Worm (Caenorhabditis elegans) whole organism, late embryonic: ENCODE results near the gene F13H8.6.

Experiments used
- K02D7.2 ChIP-seq: sonication (generic microtip); optimal IDR thresholded peaks from 2 replicates; lab custom pipeline; 2017; ENCODE audit warnings: mild to moderate bottlenecking, missing genetic modification characterization, missing compliant biosample characterization
- ahr-1 ChIP-seq: sonication (generic microtip); optimal IDR thresholded peaks from 2 replicates; lab custom pipeline; 2016; ENCODE audit warnings: missing genetic modification characterization, missing compliant biosample characterization
- ama-1 ChIP-seq: fragments of 150-350 bp; optimal IDR thresholded peaks from 2 replicates; lab custom pipeline; 2014
- ceh-30 ChIP-seq: fragments of 150-350 bp; optimal IDR thresholded peaks from 2 replicates; lab custom pipeline; 2014; ENCODE audit warnings: missing biosample characterization, missing genetic modification characterization
- ceh-9 ChIP-seq: sonication (generic microtip); optimal IDR thresholded peaks from 2 replicates; lab custom pipeline; 2016; ENCODE audit warnings: mild to moderate bottlenecking, missing genetic modification characterization, inconsistent platforms, missing compliant biosample characterization
- elt-2 ChIP-seq: sonication (generic microtip); optimal IDR thresholded peaks from 2 replicates; lab custom pipeline; 2016; ENCODE audit warnings: missing genetic modification reagents, missing genetic modification characterization, missing compliant biosample characterization
- fkh-10 ChIP-seq: fragments of 150-350 bp; optimal IDR thresholded peaks from 2 replicates; lab custom pipeline; 2014; ENCODE audit warnings: missing biosample characterization, missing genetic modification reagents, missing genetic modification characterization
- nhr-11 ChIP-seq: fragments of 150-350 bp; optimal IDR thresholded peaks from 2 replicates; lab custom pipeline; 2014; ENCODE audit warnings: missing biosample characterization, missing genetic modification characterization
- pha-2 ChIP-seq: sonication (generic microtip); optimal IDR thresholded peaks from 2 replicates; lab custom pipeline; 2017; ENCODE audit warnings: mild to moderate bottlenecking, missing genetic modification characterization, missing compliant biosample characterization
- pqm-1 ChIP-seq: sonication (generic microtip); optimal IDR thresholded peaks from 2 replicates; lab custom pipeline; 2016; ENCODE audit warnings: missing genetic modification characterization, missing compliant biosample characterization
- rnt-1 ChIP-seq: sonication (generic microtip); optimal IDR thresholded peaks from 2 replicates; lab custom pipeline; 2016; ENCODE audit warnings: missing genetic modification characterization, missing compliant biosample characterization
- sdc-2 ChIP-seq: sonication (generic microtip); optimal IDR thresholded peaks from 2 replicates; lab custom pipeline; 2016; ENCODE audit warnings: missing genotype, missing genetic modification characterization, missing compliant biosample characterization
- sox-4 ChIP-seq: sonication (generic microtip); optimal IDR thresholded peaks from 2 replicates; lab custom pipeline; 2017; ENCODE audit warnings: mild to moderate bottlenecking, missing genetic modification characterization, inconsistent platforms, missing compliant biosample characterization

DNA sequence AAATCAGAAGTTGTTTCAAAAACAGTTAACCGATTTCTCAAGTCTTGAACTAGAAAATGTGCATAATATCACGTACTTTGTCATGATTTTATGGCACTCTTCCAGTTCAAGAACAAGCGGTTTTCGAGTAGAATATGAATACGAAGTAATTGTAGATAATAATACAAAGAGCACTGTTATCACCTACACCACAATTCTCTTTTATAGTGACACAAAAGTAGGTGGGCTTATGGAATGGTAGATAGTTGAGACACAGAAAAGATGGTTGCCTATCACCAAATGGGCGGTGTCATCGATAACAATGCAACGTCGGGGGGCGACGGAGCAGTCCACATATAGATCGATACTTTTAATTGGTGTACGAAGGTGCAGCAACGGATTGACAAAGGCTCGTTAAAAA is 41.9 kb upstream of the F13H8.6 start:
- no peak for TF ChIP-seq sox-4 (tag; lab: Kevin White, UChicago)
- TF ChIP-seq elt-2 = peak; percentile 97
- TF ChIP-seq ceh-9 (tag; lab: Kevin White, UChicago) = no peak
- no peak for TF ChIP-seq sdc-2 (tag; lab: Kevin White, UChicago)
- TF ChIP-seq ahr-1 = no peak
- TF ChIP-seq ceh-30 (tag; lab: Kevin White, UChicago) = no peak
- no peak for TF ChIP-seq nhr-11
- no peak for TF ChIP-seq ama-1 (lab: Kevin White, UChicago)
- no peak for TF ChIP-seq rnt-1 (tag; lab: Kevin White, UChicago)
- TF ChIP-seq pha-2 = no peak
- no peak for TF ChIP-seq K02D7.2 (tag; lab: Kevin White, UChicago)
- TF ChIP-seq fkh-10 = no peak
- TF ChIP-seq pqm-1 (tag; lab: Kevin White, UChicago) = no peak
